Fruit fly (Drosophila melanogaster) whole organism, adult: ENCODE results near the gene Prx4.

Experiments used
- CG11617 ChIP-seq: fragments of 200-800 bp; sonication (Bioruptor generic); optimal IDR thresholded peaks from 2 replicates; lab custom pipeline; 2017; ENCODE audit warnings: mild to moderate bottlenecking, missing biosample characterization, missing genetic modification reagents, missing genetic modification characterization
- CG12768 ChIP-seq: fragments of 200-800 bp; sonication (Bioruptor generic); optimal IDR thresholded peaks from 2 replicates; lab custom pipeline; 2017; ENCODE audit warnings: missing biosample characterization, missing genetic modification characterization, mild to moderate bottlenecking, moderate library complexity, missing genetic modification reagents
- CG14711 ChIP-seq: fragments of 200-800 bp; sonication (Bioruptor generic); optimal IDR thresholded peaks from 2 replicates; lab custom pipeline; 2018; ENCODE audit warnings: missing biosample characterization, mild to moderate bottlenecking, missing genetic modification characterization, moderate library complexity
- CG1620 ChIP-seq: fragments of 200-800 bp; sonication (Bioruptor generic); optimal IDR thresholded peaks from 2 replicates; lab custom pipeline; 2016; ENCODE audit warnings: missing biosample characterization, missing genetic modification characterization
- CG33017 ChIP-seq: fragments of 200-800 bp; sonication (Bioruptor generic); optimal IDR thresholded peaks from 2 replicates; lab custom pipeline; 2018; ENCODE audit warnings: missing biosample characterization, mild to moderate bottlenecking, missing genetic modification characterization, moderate library complexity
- Clk ChIP-seq: fragments of 200-800 bp; sonication (Bioruptor generic); optimal IDR thresholded peaks from 2 replicates; lab custom pipeline; 2017; ENCODE audit warnings: missing biosample characterization, missing genetic modification characterization
- Crg-1 ChIP-seq: fragments of 200-800 bp; sonication (Bioruptor generic); optimal IDR thresholded peaks from 2 replicates; lab custom pipeline; 2016; ENCODE audit warnings: missing biosample characterization, missing genetic modification characterization
- Mnt ChIP-seq: fragments of 200-800 bp; sonication (Bioruptor generic); optimal IDR thresholded peaks from 2 replicates; lab custom pipeline; 2016; ENCODE audit warnings: missing biosample characterization, mild to moderate bottlenecking, missing genetic modification characterization
- pad ChIP-seq: fragments of 200-800 bp; sonication (Bioruptor generic); optimal IDR thresholded peaks from 3 replicates; lab custom pipeline; 2017; ENCODE audit warnings: missing biosample characterization, missing genetic modification characterization, mild to moderate bottlenecking, moderate library complexity, missing genetic modification reagents
- tj ChIP-seq: fragments of 200-800 bp; sonication (Bioruptor generic); optimal IDR thresholded peaks from 3 replicates; lab custom pipeline; 2017; ENCODE audit warnings: missing biosample characterization, mild to moderate bottlenecking, missing genetic modification characterization, moderate library complexity
- toe ChIP-seq: fragments of 200-800 bp; sonication (Bioruptor generic); optimal IDR thresholded peaks from 2 replicates; lab custom pipeline; 2016; ENCODE audit warnings: missing biosample characterization, missing genetic modification characterization

DNA sequence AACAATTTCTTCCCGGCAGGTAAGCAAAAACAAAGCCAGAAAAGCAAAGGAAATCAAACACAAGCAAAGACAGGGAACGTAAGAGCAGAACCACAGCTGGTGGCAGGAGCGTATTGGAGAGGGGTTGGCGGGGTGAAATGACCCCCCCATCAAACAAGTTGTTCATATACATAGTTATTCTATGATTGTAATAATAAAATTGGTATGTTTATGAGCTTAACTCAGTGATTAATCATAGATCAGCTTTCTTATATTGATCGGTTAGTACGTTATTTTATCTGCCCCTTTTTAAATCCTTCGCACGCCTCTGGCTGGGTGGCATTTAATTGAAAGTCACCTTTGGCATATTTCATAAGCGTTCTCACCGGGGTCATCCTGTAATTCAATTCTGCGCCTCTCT, 31.3 kb downstream of the Prx4 start:
- TF ChIP-seq CG33017 (tag; lab: Kevin White, UChicago) (no peak), Crg-1 (GFP tag; lab: Kevin White, UChicago) (no peak), CG1620 (GFP tag; lab: Kevin White, UChicago) (no peak), CG12768 (GFP tag; lab: Kevin White, UChicago) (no peak), Clk (GFP tag; lab: Kevin White, UChicago) (no peak), CG11617 (no peak), pad (GFP tag; lab: Kevin White, UChicago) (no peak), Mnt (no peak), tj (GFP tag; lab: Kevin White, UChicago) (no peak), toe (no peak), CG14711 (tag; lab: Kevin White, UChicago) (no peak)
